Fruit fly (Drosophila melanogaster): ENCODE measurements around the gene Samuel.

DNA sequence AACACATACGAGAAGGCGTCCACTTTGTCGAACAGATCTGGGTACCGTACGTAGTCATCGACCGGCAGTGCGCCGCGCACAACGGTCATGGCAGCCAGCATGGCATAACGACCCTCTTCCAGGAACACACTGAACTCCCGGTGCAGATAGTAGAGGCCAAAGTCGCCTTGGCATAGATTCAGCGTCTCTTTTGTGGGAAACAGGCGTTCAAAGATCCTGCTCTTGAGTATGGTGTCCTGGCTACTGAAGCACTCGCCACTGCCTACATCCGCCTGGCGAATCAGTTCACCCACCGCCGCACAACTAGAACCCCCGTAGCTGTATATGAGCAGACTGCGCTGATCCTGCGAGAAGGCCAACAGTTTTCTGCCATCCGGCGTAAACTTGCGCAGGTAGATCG, 92.2 kb downstream of the Samuel start:
- TF ChIP-seq EcR (GFP tag; optimal IDR thresholded peaks at IDR 0.05) (no peak), usp (GFP tag; optimal IDR thresholded peaks at IDR 0.05) (no peak), psq (optimal IDR thresholded peaks at IDR 0.05) (no peak), pan (optimal IDR thresholded peaks at IDR 0.05) (no peak), CG8478 (optimal IDR thresholded peaks at IDR 0.05) (no peak), Dll (optimal IDR thresholded peaks at IDR 0.05) (no peak)

All from whole organism.